Fruit fly (Drosophila melanogaster): ENCODE data around the gene CG7294.

DNA sequence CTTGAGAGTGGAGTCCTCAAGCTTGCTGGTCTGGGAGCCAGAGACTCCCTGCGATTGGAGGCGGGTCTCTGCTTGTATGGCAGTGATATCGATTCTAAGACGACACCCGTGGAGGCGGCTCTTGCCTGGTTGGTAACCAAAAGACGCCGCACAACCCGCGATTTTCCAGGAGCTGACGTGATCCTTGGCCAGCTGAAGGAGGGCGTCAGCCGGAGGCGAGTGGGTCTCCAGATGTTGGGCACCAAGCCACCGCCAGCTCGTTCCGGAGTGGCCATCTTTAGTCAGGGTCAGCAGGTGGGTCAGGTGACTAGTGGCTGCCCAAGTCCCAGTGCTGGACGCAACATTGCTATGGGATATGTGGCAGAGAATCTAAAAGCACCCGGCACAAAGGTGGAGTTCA, 15.4 kb upstream of the CG7294 start:
- TF ChIP-seq EcR (GFP tag; optimal IDR thresholded peaks at IDR 0.05): no peak
- TF ChIP-seq Dll (optimal IDR thresholded peaks at IDR 0.05): no peak
- no peak for TF ChIP-seq psq (optimal IDR thresholded peaks at IDR 0.05)

Measured in whole organism.